Worm (Caenorhabditis elegans): Measurements from ENCODE around the gene Y57A10A.24.

ce11 chrII:12257095-12257494, 14.3 kb downstream of the Y57A10A.24 start:
- TF ChIP-seq T23F11.4 (GFP tag; optimal IDR thresholded peaks at IDR 0.05) (no peak), pqm-1 (tag; optimal IDR thresholded peaks at IDR 0.05) (no peak), ama-1 (optimal IDR thresholded peaks at IDR 0.05) (no peak), ceh-9 (tag; optimal IDR thresholded peaks at IDR 0.05) (no peak), unc-86 (tag; optimal IDR thresholded peaks at IDR 0.05) (no peak), madf-2 (tag; optimal IDR thresholded peaks at IDR 0.05) (no peak), sox-2 (GFP tag; IDR thresholded peaks at IDR 0.05) (no peak), tbx-2 (tag; optimal IDR thresholded peaks at IDR 0.05) (no peak)

Measured in whole organism, late embryonic.